Fruit fly (Drosophila melanogaster): ENCODE results near the gene CG11251.

dm6 chr3L:13058429-13058828 is 31.3 kb downstream of the CG11251 start:
- TF ChIP-seq pan (optimal IDR thresholded peaks at IDR 0.05) (no peak), usp (GFP tag; optimal IDR thresholded peaks at IDR 0.05) (no peak), psq (optimal IDR thresholded peaks at IDR 0.05) (no peak), CG8478 (optimal IDR thresholded peaks at IDR 0.05) (no peak), Dll (optimal IDR thresholded peaks at IDR 0.05) (no peak)

All from whole organism.